Worm (Caenorhabditis elegans) whole organism, L2 larva: ENCODE results near the gene C34E10.10.

Experiments
- ama-1 ChIP-seq: fragments of 150-350 bp; optimal IDR thresholded peaks from 2 replicates; lab custom pipeline; 2018; ENCODE audit warnings: inconsistent platforms
- elt-3 ChIP-seq: sonication (generic microtip); optimal IDR thresholded peaks from 2 replicates; lab custom pipeline; 2017; ENCODE audit warnings: missing biosample characterization, missing genetic modification characterization
- lsy-2 ChIP-seq, 2 experiments: fragments of 150-350 bp in 1 of 2; sonication (generic microtip) in 1 of 2; optimal IDR thresholded peaks; 2 replicates each; lab custom pipeline; 2014 to 2017; ENCODE audit warnings: missing biosample characterization in 2 of 2, missing genetic modification characterization in 2 of 2
- mdl-1 ChIP-seq, 2 experiments: fragments of 150-350 bp in 1 of 2; sonication (generic microtip) in 1 of 2; optimal IDR thresholded peaks; 2 replicates each; lab custom pipeline; 2017; ENCODE audit warnings: missing biosample characterization in 2 of 2, missing genetic modification characterization in 2 of 2
- nhr-11 ChIP-seq: fragments of 150-350 bp; optimal IDR thresholded peaks from 2 replicates; lab custom pipeline; 2014; ENCODE audit warnings: missing biosample characterization, missing genetic modification characterization
- nhr-12 ChIP-seq: fragments of 150-350 bp; optimal IDR thresholded peaks from 2 replicates; lab custom pipeline; 2014; ENCODE audit warnings: missing biosample characterization, missing genetic modification characterization
- nhr-77 ChIP-seq: fragments of 150-350 bp; optimal IDR thresholded peaks from 2 replicates; lab custom pipeline; 2014; ENCODE audit warnings: missing biosample characterization, missing genetic modification characterization
- peb-1 ChIP-seq: fragments of 150-350 bp; optimal IDR thresholded peaks from 2 replicates; lab custom pipeline; 2014; ENCODE audit warnings: missing biosample characterization, missing genetic modification characterization
- sem-4 ChIP-seq: fragments of 150-350 bp; optimal IDR thresholded peaks from 2 replicates; lab custom pipeline; 2014; ENCODE audit warnings: missing biosample characterization, missing genetic modification reagents, missing genetic modification characterization
- skn-1 ChIP-seq: sonication (generic microtip); optimal IDR thresholded peaks from 2 replicates; lab custom pipeline; 2017; ENCODE audit warnings: missing biosample characterization, missing genetic modification characterization
- snpc-4 ChIP-seq: fragments of 150-350 bp; optimal IDR thresholded peaks from 2 replicates; lab custom pipeline; 2014; ENCODE audit warnings: missing biosample characterization, missing genetic modification characterization
- unc-62 ChIP-seq: fragments of 150-350 bp; optimal IDR thresholded peaks from 2 replicates; lab custom pipeline; 2014; ENCODE audit warnings: missing biosample characterization, missing genetic modification reagents, missing genetic modification characterization
- ztf-1 ChIP-seq: fragments of 200-800 bp; sonication (Bioruptor generic); conservative IDR thresholded peaks from 2 replicates; pipeline ENCODE4 v1.3.6; 2022; ENCODE audit warnings: missing genetic modification characterization, missing compliant biosample characterization

ce11 chrIII:5214162-5214561 is 13.5 kb downstream of the C34E10.10 start:
- no peak for TF ChIP-seq unc-62 (GFP tag; lab: Kevin White, UChicago)
- no peak for TF ChIP-seq sem-4 (tag; lab: Kevin White, UChicago)
- no peak for TF ChIP-seq ztf-1
- TF ChIP-seq nhr-77 (tag; lab: Kevin White, UChicago): no peak
- no peak for TF ChIP-seq snpc-4 (tag; lab: Kevin White, UChicago)
- no peak for TF ChIP-seq elt-3 (tag; lab: Kevin White, UChicago)
- no peak for TF ChIP-seq ama-1 (lab: Kevin White, UChicago)
- TF ChIP-seq nhr-11 (tag; lab: Kevin White, UChicago): no peak
- TF ChIP-seq mdl-1 (tag; optimal IDR thresholded peaks at IDR 0.05; lab: Kevin White, UChicago): no peak
- TF ChIP-seq peb-1 (tag; lab: Kevin White, UChicago): no peak
- TF ChIP-seq nhr-12: no peak
- TF ChIP-seq lsy-2 (tag; optimal IDR thresholded peaks at IDR 0.05; lab: Kevin White, UChicago): no peak
- no peak for TF ChIP-seq skn-1
